Worm (Caenorhabditis elegans): ENCODE results near the gene skr-6.

skr-6 gene

DNA sequence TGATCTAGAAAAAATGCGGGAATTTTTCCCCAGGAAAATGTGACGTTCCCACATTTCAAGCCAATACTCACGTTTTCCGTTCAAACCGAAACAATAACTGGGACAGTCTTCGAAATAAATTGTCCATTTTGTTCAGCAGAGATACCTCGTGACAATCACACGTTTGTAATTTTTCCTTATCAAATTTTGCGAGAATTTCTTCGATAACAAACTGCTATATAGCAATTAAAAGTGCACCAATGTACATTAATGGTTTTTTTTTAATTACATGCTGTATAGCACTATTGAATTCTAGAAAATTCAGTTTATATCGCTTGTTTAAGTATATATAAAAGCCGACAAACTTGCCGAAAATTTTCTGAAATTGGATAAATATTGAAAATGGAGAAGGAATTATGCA lies 3.5 kb downstream of the skr-6 start, which contains the start of gene R10E8.6:
Gene R10E8.6 (minus strand): TSS at position 154 of the 400 bp plus-strand sequence.
- no peak for TF ChIP-seq elt-4 (tag; optimal IDR thresholded peaks at IDR 0.05)
- TF ChIP-seq ceh-18 (tag; optimal IDR thresholded peaks at IDR 0.05) = no peak
- no peak for TF ChIP-seq dve-1 (tag; optimal IDR thresholded peaks at IDR 0.05)
- no peak for TF ChIP-seq ztf-16 (tag; optimal IDR thresholded peaks at IDR 0.05)
- no peak for TF ChIP-seq pat-9 (tag; optimal IDR thresholded peaks at IDR 0.05)
- no peak for TF ChIP-seq gmeb-2 (tag; optimal IDR thresholded peaks at IDR 0.05)
- no peak for TF ChIP-seq ets-4 (tag; optimal IDR thresholded peaks at IDR 0.05)
- no peak for TF ChIP-seq pha-2 (tag; optimal IDR thresholded peaks at IDR 0.05)
- TF ChIP-seq fkh-10 (GFP tag; optimal IDR thresholded peaks at IDR 0.05) = no peak
- no peak for TF ChIP-seq ahr-1 (tag; optimal IDR thresholded peaks at IDR 0.05)
- TF ChIP-seq F13H6.1 (tag; optimal IDR thresholded peaks at IDR 0.05) = no peak
- no peak for TF ChIP-seq C08G9.2 (tag; optimal IDR thresholded peaks at IDR 0.05)
- no peak for TF ChIP-seq rnt-1 (tag; optimal IDR thresholded peaks at IDR 0.05)
- no peak for TF ChIP-seq tbx-7 (tag; optimal IDR thresholded peaks at IDR 0.05)
- TF ChIP-seq unc-42 (tag; optimal IDR thresholded peaks at IDR 0.05) = no peak
- no peak for TF ChIP-seq tbx-2 (tag; optimal IDR thresholded peaks at IDR 0.05)
- TF ChIP-seq T23F11.4 (GFP tag; optimal IDR thresholded peaks at IDR 0.05) = no peak
- no peak for TF ChIP-seq ceh-34 (tag; optimal IDR thresholded peaks at IDR 0.05)

DNA sequence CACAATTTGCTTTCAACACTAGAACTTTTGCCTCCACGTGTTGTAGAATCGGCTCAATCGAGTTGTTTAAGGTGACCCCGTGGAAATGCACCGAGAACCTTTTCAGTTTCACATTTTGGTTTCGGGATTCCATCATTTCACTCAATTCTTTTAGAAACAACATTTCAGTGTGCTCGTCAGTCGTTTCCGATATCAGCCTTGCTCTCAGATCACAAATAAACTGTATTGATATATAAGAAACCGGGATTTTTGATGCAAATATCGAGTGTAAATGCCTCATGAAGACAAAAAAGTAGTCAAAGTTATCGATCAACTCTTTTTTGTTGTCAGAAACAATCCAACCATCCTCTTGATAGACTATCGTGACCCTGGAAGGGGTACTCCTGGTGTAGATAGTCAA lies 4.3 kb downstream of the skr-6 start:
- TF ChIP-seq hlh-30 (tag; optimal IDR thresholded peaks at IDR 0.05; ENCODE audit: insufficient read depth) (no peak), hlh-13 (GFP tag; optimal IDR thresholded peaks at IDR 0.05) (no peak), C08G9.2 (tag; optimal IDR thresholded peaks at IDR 0.05) (no peak), rnt-1 (tag; optimal IDR thresholded peaks at IDR 0.05) (no peak), unc-3 (GFP tag; conservative IDR thresholded peaks at IDR 0.05) (no peak), unc-3 (tag; optimal IDR thresholded peaks at IDR 0.05) (no peak), pag-3 (tag; optimal IDR thresholded peaks at IDR 0.05; ENCODE audit: borderline replicate concordance) (no peak)

ce11 chrV:18254483-18254882 lies 15.3 kb downstream of the skr-6 start, which contains the start of gene R10E8.5:
TSS of gene R10E8.5 (plus strand) at chrV:18254783.
- TF ChIP-seq K09A11.1 (tag; optimal IDR thresholded peaks at IDR 0.05; ENCODE audit: insufficient read depth) (no peak), T23F11.4 (GFP tag; optimal IDR thresholded peaks at IDR 0.05) (no peak), C38D4.7 (GFP tag; optimal IDR thresholded peaks at IDR 0.05) (no peak), dve-1 (tag; optimal IDR thresholded peaks at IDR 0.05) (no peak), fkh-6 (tag; optimal IDR thresholded peaks at IDR 0.05) (no peak), nfya-1 (tag; optimal IDR thresholded peaks at IDR 0.05) (no peak), ceh-34 (tag; optimal IDR thresholded peaks at IDR 0.05) (no peak), unc-86 (tag; optimal IDR thresholded peaks at IDR 0.05) (no peak), eyg-1 (tag; optimal IDR thresholded peaks at IDR 0.05) (no peak), unc-55 (GFP tag; optimal IDR thresholded peaks at IDR 0.05) (no peak), ets-4 (tag; optimal IDR thresholded peaks at IDR 0.05) (no peak), npax-4 (tag; optimal IDR thresholded peaks at IDR 0.05) (no peak), syd-9 (tag; optimal IDR thresholded peaks at IDR 0.05) (no peak), ceh-6 (GFP tag; optimal IDR thresholded peaks at IDR 0.05) (no peak)

ce11 chrV:18253494-18253893 lies 16.3 kb downstream of the skr-6 start, which contains the start of gene R10E8.2:
TSS of gene R10E8.2 (plus strand) at chrV:18253794.
- TF ChIP-seq nhr-232 (tag; optimal IDR thresholded peaks at IDR 0.05) = no peak
- TF ChIP-seq pax-1 (tag; optimal IDR thresholded peaks at IDR 0.05) = no peak
- no peak for TF ChIP-seq Y22D7AL.16 (tag; optimal IDR thresholded peaks at IDR 0.05)
- no peak for TF ChIP-seq ztf-16 (tag; optimal IDR thresholded peaks at IDR 0.05)
- TF ChIP-seq K02D7.2 (tag; optimal IDR thresholded peaks at IDR 0.05) = no peak
- no peak for TF ChIP-seq dmd-4 (tag; optimal IDR thresholded peaks at IDR 0.05; ENCODE audit: borderline replicate concordance)
- no peak for TF ChIP-seq ceh-9 (tag; optimal IDR thresholded peaks at IDR 0.05)
- TF ChIP-seq unc-42 (tag; optimal IDR thresholded peaks at IDR 0.05) = no peak
- TF ChIP-seq C08G9.2 (tag; optimal IDR thresholded peaks at IDR 0.05) = no peak
- no peak for TF ChIP-seq ceh-48 (tag; optimal IDR thresholded peaks at IDR 0.05)
- no peak for TF ChIP-seq fax-1 (tag; optimal IDR thresholded peaks at IDR 0.05)
- TF ChIP-seq ceh-6 (GFP tag; optimal IDR thresholded peaks at IDR 0.05) = no peak
- no peak for TF ChIP-seq ceh-31 (tag; optimal IDR thresholded peaks at IDR 0.05)
- TF ChIP-seq ahr-1 (tag; optimal IDR thresholded peaks at IDR 0.05) = no peak
- TF ChIP-seq ets-4 (tag; optimal IDR thresholded peaks at IDR 0.05) = no peak
- no peak for TF ChIP-seq hlh-30 (tag; optimal IDR thresholded peaks at IDR 0.05; ENCODE audit: insufficient read depth)
- TF ChIP-seq odd-2 (tag; optimal IDR thresholded peaks at IDR 0.05) = no peak
- no peak for TF ChIP-seq ceh-22 (tag; optimal IDR thresholded peaks at IDR 0.05)
- no peak for TF ChIP-seq F13H6.1 (tag; optimal IDR thresholded peaks at IDR 0.05)
